Worm (Caenorhabditis elegans): ENCODE data around the gene dhs-17.

dhs-17 gene

DNA sequence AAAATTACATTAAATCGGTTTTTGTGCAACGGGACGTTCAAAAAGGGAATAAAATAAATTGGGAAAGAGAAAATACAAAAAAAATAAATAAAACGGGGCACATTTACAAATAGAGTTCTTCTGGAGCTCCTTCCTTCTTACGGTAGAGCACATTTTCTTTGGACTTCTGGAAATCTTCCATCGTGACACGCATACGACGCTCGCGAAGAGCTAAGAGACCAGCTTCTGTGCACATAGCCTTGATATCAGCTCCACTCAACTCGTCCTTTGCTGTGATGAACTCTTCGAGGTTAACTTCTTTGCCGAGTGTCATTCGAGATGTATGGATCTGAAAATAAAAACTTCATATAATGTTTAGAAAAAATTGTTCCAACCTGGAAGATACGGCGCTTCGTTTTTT is 18.5 kb downstream of the dhs-17 start:
- no peak for TF ChIP-seq ceh-24 (tag; optimal IDR thresholded peaks at IDR 0.05)
- TF ChIP-seq ceh-6 (GFP tag; optimal IDR thresholded peaks at IDR 0.05), result no peak
- no peak for TF ChIP-seq unc-55 (GFP tag; optimal IDR thresholded peaks at IDR 0.05)
- no peak for TF ChIP-seq ama-1 (optimal IDR thresholded peaks at IDR 0.05)
- TF ChIP-seq nhr-232 (tag; optimal IDR thresholded peaks at IDR 0.05), result no peak
- TF ChIP-seq unc-42 (tag; optimal IDR thresholded peaks at IDR 0.05), result no peak
- TF ChIP-seq ttx-3 (tag; optimal IDR thresholded peaks at IDR 0.05), result no peak
- TF ChIP-seq nfya-1 (tag; optimal IDR thresholded peaks at IDR 0.05), result no peak
- no peak for TF ChIP-seq C08G9.2 (tag; optimal IDR thresholded peaks at IDR 0.05)

DNA sequence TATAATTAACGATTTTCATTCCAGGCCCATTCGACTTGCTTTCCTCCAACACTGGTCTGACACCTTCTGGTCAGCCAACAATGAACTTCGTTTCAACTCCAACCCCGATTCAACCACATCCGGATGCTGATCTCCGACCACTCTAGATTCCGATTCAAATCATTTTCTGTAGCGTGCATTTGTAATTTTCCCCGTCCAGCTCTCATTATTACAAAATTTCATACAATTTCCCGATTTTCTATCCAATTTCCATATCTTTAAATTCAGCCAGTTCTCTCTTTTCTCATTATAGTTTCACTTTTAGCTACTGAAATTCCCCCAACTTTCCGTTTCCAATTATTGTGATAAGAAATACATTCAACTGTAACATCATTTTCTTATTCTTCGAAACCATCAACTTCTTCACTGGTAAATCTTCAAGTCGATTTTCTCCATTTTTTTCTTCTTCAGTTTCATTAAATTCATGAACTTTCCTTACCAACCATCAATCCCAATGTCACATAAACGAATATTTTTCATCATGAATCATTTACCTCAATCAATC is 19.0 kb downstream of the dhs-17 start:
- TF ChIP-seq K02D7.2 (tag; optimal IDR thresholded peaks at IDR 0.05) (no peak), hlh-30 (tag; optimal IDR thresholded peaks at IDR 0.05; ENCODE audit: insufficient read depth) (no peak), ceh-2 (tag; optimal IDR thresholded peaks at IDR 0.05) (no peak), tbx-7 (tag; optimal IDR thresholded peaks at IDR 0.05) (no peak), elt-4 (tag; optimal IDR thresholded peaks at IDR 0.05) (no peak), F13H6.1 (tag; optimal IDR thresholded peaks at IDR 0.05) (no peak), elt-2 (tag; optimal IDR thresholded peaks at IDR 0.05) (no peak), gmeb-2 (tag; optimal IDR thresholded peaks at IDR 0.05) (no peak), ceh-24 (tag; optimal IDR thresholded peaks at IDR 0.05) (no peak), madf-2 (tag; optimal IDR thresholded peaks at IDR 0.05) (no peak), ref-2 (tag; optimal IDR thresholded peaks at IDR 0.05) (no peak), unc-55 (GFP tag; optimal IDR thresholded peaks at IDR 0.05) (no peak), ceh-18 (tag; optimal IDR thresholded peaks at IDR 0.05) (no peak), sox-4 (tag; optimal IDR thresholded peaks at IDR 0.05) (no peak)

DNA sequence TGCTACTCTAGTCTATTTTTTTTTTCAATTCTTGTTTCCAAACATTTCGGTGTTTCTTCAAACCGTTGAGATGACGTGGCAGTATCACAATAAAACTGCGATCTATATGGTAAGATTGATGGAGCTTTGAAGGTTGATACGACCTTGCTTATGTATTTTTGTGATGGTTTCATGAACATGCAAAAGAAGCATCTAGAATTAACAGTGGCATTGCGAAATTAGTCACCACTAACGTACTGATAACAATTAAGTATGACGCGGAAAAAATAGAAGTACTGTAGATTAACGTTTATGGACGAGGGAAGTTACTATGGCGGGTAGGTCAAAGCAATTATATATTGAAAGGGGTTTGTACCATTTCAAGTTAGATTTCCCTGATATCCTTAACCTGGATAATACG is 22.2 kb downstream of the dhs-17 start:
- TF ChIP-seq K02D7.2 (tag; optimal IDR thresholded peaks at IDR 0.05), result no peak
- no peak for TF ChIP-seq fkh-10 (GFP tag; optimal IDR thresholded peaks at IDR 0.05)
- TF ChIP-seq ceh-14 (tag; optimal IDR thresholded peaks at IDR 0.05), result no peak
- no peak for TF ChIP-seq ahr-1 (tag; optimal IDR thresholded peaks at IDR 0.05)
- TF ChIP-seq nhr-11 (tag; optimal IDR thresholded peaks at IDR 0.05), result no peak
- TF ChIP-seq pax-1 (tag; optimal IDR thresholded peaks at IDR 0.05), result no peak
- no peak for TF ChIP-seq pros-1 (tag; optimal IDR thresholded peaks at IDR 0.05)
- TF ChIP-seq Y22D7AL.16 (tag; optimal IDR thresholded peaks at IDR 0.05), result no peak
- TF ChIP-seq elt-4 (tag; optimal IDR thresholded peaks at IDR 0.05), result no peak
- no peak for TF ChIP-seq K09A11.1 (tag; optimal IDR thresholded peaks at IDR 0.05; ENCODE audit: insufficient read depth)
- no peak for TF ChIP-seq sox-2 (GFP tag; IDR thresholded peaks at IDR 0.05)
- TF ChIP-seq ceh-34 (tag; optimal IDR thresholded peaks at IDR 0.05), result no peak
- no peak for TF ChIP-seq tbx-2 (tag; optimal IDR thresholded peaks at IDR 0.05)
- TF ChIP-seq lin-11 (tag; optimal IDR thresholded peaks at IDR 0.05), result no peak
- no peak for TF ChIP-seq F13H6.1 (tag; optimal IDR thresholded peaks at IDR 0.05)

DNA sequence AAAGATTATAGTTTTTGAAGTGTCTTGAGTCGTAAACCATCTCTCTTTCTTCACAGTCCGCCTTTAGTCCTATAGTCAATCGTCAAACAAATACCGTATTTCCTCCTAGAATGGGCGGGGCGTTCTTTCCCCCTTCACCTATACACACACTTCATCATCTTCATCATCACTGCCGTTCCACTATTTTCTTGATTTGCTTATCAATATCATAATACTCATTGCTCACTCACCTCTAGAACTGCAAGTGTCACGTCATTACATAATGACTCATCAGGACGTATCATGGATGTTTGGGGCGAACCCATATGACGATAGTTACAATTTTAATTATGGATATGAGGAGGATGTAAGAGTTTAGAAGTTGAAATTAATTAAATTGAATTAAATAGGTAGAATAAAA is 24.0 kb downstream of the dhs-17 start:
- TF ChIP-seq K02D7.2 (tag; optimal IDR thresholded peaks at IDR 0.05), result no peak
- TF ChIP-seq madf-2 (tag; optimal IDR thresholded peaks at IDR 0.05), result no peak
- no peak for TF ChIP-seq mec-3 (tag; optimal IDR thresholded peaks at IDR 0.05; ENCODE audit: borderline replicate concordance)
- no peak for TF ChIP-seq ceh-14 (tag; optimal IDR thresholded peaks at IDR 0.05)
- no peak for TF ChIP-seq ceh-31 (tag; optimal IDR thresholded peaks at IDR 0.05)
- TF ChIP-seq sdc-2 (tag; optimal IDR thresholded peaks at IDR 0.05), result no peak
- no peak for TF ChIP-seq fkh-6 (tag; optimal IDR thresholded peaks at IDR 0.05)
- TF ChIP-seq unc-3 (GFP tag; conservative IDR thresholded peaks at IDR 0.05), result no peak
- TF ChIP-seq unc-3 (tag; optimal IDR thresholded peaks at IDR 0.05), result no peak
- no peak for TF ChIP-seq K09A11.1 (tag; optimal IDR thresholded peaks at IDR 0.05; ENCODE audit: insufficient read depth)
- TF ChIP-seq C38D4.7 (GFP tag; optimal IDR thresholded peaks at IDR 0.05), result no peak
- no peak for TF ChIP-seq tbx-7 (tag; optimal IDR thresholded peaks at IDR 0.05)
- TF ChIP-seq nfya-1 (tag; optimal IDR thresholded peaks at IDR 0.05), result no peak
